Fruit fly (Drosophila melanogaster): ENCODE measurements around the gene CG8745.

The CG8745 gene

dm6 chr3L:13866270-13866669, 435 bp downstream of the CG8745 start:
- TF ChIP-seq CG17801 (GFP tag; optimal IDR thresholded peaks at IDR 0.05; ENCODE audit: partially characterized antibody): no peak

- no peak for TF ChIP-seq CG17801 (GFP tag; optimal IDR thresholded peaks at IDR 0.05; ENCODE audit: partially characterized antibody)
These were observed 1.2 kb downstream of the CG8745 start for dm6 chr3L:13865484-13865883.

dm6 chr3L:13864568-13864967, 2.1 kb downstream of the CG8745 start:
- TF ChIP-seq CG17801 (GFP tag; optimal IDR thresholded peaks at IDR 0.05; ENCODE audit: partially characterized antibody): no peak

- no peak for TF ChIP-seq CG17801 (GFP tag; optimal IDR thresholded peaks at IDR 0.05; ENCODE audit: partially characterized antibody)
These were observed 3.3 kb downstream of the CG8745 start for dm6 chr3L:13863365-13863775.

dm6 chr3L:13862403-13862802, 4.3 kb downstream of the CG8745 start:
- TF ChIP-seq CG17801 (GFP tag; optimal IDR thresholded peaks at IDR 0.05; ENCODE audit: partially characterized antibody): no peak

- TF ChIP-seq CG17801 (GFP tag; optimal IDR thresholded peaks at IDR 0.05; ENCODE audit: partially characterized antibody): no peak
These were observed 6.9 kb downstream of the CG8745 start for dm6 chr3L:13859688-13860373.

- TF ChIP-seq CG17801 (GFP tag; optimal IDR thresholded peaks at IDR 0.05; ENCODE audit: partially characterized antibody): no peak
These were observed 21.0 kb downstream of the CG8745 start, which contains the start of gene Hml for dm6 chr3L:13845754-13846153. Gene Hml (plus strand): TSS chr3L:13846054.

dm6 chr3L:13845292-13845691, 21.4 kb downstream of the CG8745 start:
- TF ChIP-seq CG17801 (GFP tag; optimal IDR thresholded peaks at IDR 0.05; ENCODE audit: partially characterized antibody): no peak

dm6 chr3L:13843356-13843755, 23.3 kb downstream of the CG8745 start, which contains the start of gene Tsp68C:
Gene Tsp68C (plus strand): TSS chr3L:13843656.
- no peak for TF ChIP-seq CG17801 (GFP tag; optimal IDR thresholded peaks at IDR 0.05; ENCODE audit: partially characterized antibody)

- TF ChIP-seq CG17801 (GFP tag; optimal IDR thresholded peaks at IDR 0.05; ENCODE audit: partially characterized antibody): no peak
These were observed 23.8 kb downstream of the CG8745 start, which contains the start of gene CG8750 for dm6 chr3L:13842917-13843316. Gene CG8750 (minus strand): TSS chr3L:13843017.

- TF ChIP-seq CG17801 (GFP tag; optimal IDR thresholded peaks at IDR 0.05; ENCODE audit: partially characterized antibody): no peak
These were observed 24.6 kb downstream of the CG8745 start, which contains the start of gene CG8757 for dm6 chr3L:13842140-13842539. Gene CG8757 (minus strand): TSS chr3L:13842240.

- TF ChIP-seq CG17801 (GFP tag; optimal IDR thresholded peaks at IDR 0.05; ENCODE audit: partially characterized antibody): no peak
These were observed 26.0 kb downstream of the CG8745 start for dm6 chr3L:13840731-13841130.

- TF ChIP-seq CG17801 (GFP tag; optimal IDR thresholded peaks at IDR 0.05; ENCODE audit: partially characterized antibody): no peak
These were observed 29.2 kb downstream of the CG8745 start, which contains the start of gene CG43184 for dm6 chr3L:13837456-13837855. Gene CG43184 (plus strand): TSS chr3L:13837756.

Data from ovary, adult (tissue).